Worm (Caenorhabditis elegans) whole organism, midembryonic: Measurements from ENCODE around the gene F59C12.4.

Experiments
- cog-1 ChIP-seq: sonication (generic microtip); optimal IDR thresholded peaks from 2 replicates; lab custom pipeline; 2016; ENCODE audit warnings: missing genetic modification characterization, missing compliant biosample characterization
- flt-1 ChIP-seq: fragments of 200-800 bp; sonication (Bioruptor generic); IDR thresholded peaks from 2 replicates; pipeline ENCODE4 v1.3.6; 2022; ENCODE audit warnings: missing genetic modification characterization, missing compliant biosample characterization
- klf-2 ChIP-seq: fragments of 200-800 bp; sonication (Bioruptor generic); conservative IDR thresholded peaks from 2 replicates; pipeline ENCODE4 v1.3.6; 2022; ENCODE audit warnings: missing genetic modification reagents, missing genetic modification characterization, missing compliant biosample characterization
- med-1 ChIP-seq: sonication (generic microtip); optimal IDR thresholded peaks from 2 replicates; lab custom pipeline; 2017; ENCODE audit warnings: missing genetic modification characterization, mild to moderate bottlenecking, missing compliant biosample characterization, antibody characterized with exemption, missing genetic modification reagents; ENCODE audit not compliant: insufficient read depth
- ref-1 ChIP-seq: fragments of 200-800 bp; sonication (Bioruptor generic); conservative IDR thresholded peaks from 2 replicates; pipeline ENCODE4 v1.3.6; 2022; ENCODE audit warnings: missing genetic modification reagents, missing genetic modification characterization, missing compliant biosample characterization
- tab-1 ChIP-seq: fragments of 200-800 bp; sonication (Bioruptor generic); IDR thresholded peaks from 2 replicates; pipeline ENCODE4 v1.3.6; 2022; ENCODE audit warnings: missing genetic modification characterization, missing compliant biosample characterization
- ztf-29 ChIP-seq: fragments of 200-800 bp; sonication (Bioruptor generic); IDR thresholded peaks from 2 replicates; pipeline ENCODE4 v1.3.6; 2022; ENCODE audit warnings: missing genetic modification reagents, missing genetic modification characterization, missing compliant biosample characterization

DNA sequence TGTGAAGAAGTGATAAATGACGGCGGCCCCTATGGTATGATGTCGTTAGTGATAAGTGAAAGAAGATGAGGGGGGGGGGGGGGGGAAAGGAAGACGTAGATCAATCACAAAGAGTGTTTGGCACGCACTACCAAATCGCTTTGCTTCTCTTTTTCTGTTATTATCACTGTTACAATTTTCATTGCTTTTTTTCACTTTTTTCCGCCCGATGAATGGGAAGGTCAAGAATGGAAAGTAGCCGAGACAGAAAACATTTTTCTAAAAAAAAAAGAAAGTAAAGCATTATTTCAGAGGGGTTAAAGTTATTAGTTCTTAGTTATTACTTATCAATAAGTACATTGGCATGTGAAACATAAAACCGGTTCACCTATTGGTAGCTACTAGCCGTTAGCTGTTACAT, 44.8 kb upstream of the F59C12.4 start:
- TF ChIP-seq ref-1 (GFP tag; lab: Robert Waterston, UW) (no peak), klf-2 (GFP tag; lab: Robert Waterston, UW) (no peak), med-1 (no peak), ztf-29 (no peak), flt-1 (GFP tag; lab: Robert Waterston, UW) (no peak), cog-1 (tag; lab: Kevin White, UChicago) (no peak), tab-1 (GFP tag; lab: Robert Waterston, UW) (no peak)
